Fruit fly (Drosophila melanogaster): ENCODE data around the gene Rabex-5.
A peak's percentile ranks its signal among the peaks of the same experiment; 100 is the strongest.

- TF ChIP-seq bab1 (GFP tag; optimal IDR thresholded peaks at IDR 0.05), result no peak
- TF ChIP-seq cic (GFP tag; optimal IDR thresholded peaks at IDR 0.05), result peak; percentile 73
- no peak for TF ChIP-seq Crg-1 (GFP tag; optimal IDR thresholded peaks at IDR 0.05)
- no peak for TF ChIP-seq CG14711 (tag; optimal IDR thresholded peaks at IDR 0.05)
- TF ChIP-seq Hr96 (GFP tag; optimal IDR thresholded peaks at IDR 0.05), result no peak
- no peak for TF ChIP-seq kay (GFP tag; ENCODE audit: borderline replicate concordance)
- no peak for TF ChIP-seq Clk (GFP tag; optimal IDR thresholded peaks at IDR 0.05)
- TF ChIP-seq cnc (optimal IDR thresholded peaks at IDR 0.05), result no peak
- peak; percentile 21 for TF ChIP-seq CG33017 (tag; optimal IDR thresholded peaks at IDR 0.05)
- TF ChIP-seq Mnt (GFP tag; optimal IDR thresholded peaks at IDR 0.05), result no peak
- no peak for TF ChIP-seq CG1620 (GFP tag; optimal IDR thresholded peaks at IDR 0.05)
- no peak for TF ChIP-seq ovo (GFP tag; optimal IDR thresholded peaks at IDR 0.05)
- TF ChIP-seq CG7045 (GFP tag; optimal IDR thresholded peaks at IDR 0.05), result no peak
Measured at dm6 chr3L:1305317-1305716, 9.6 kb downstream of the Rabex-5 start.

Data from whole organism, adult.